Fruit fly (Drosophila melanogaster) whole organism, embryonic: ENCODE data around the gene ClC-a.

ENCODE experiments used
- ATbp ChIP-seq: fragments of 200-800 bp; sonication (Bioruptor generic); optimal IDR thresholded peaks from 2 replicates; lab custom pipeline; 2017; ENCODE audit warnings: missing biosample characterization, mild to moderate bottlenecking, missing genetic modification characterization, missing genetic modification reagents
- Bteb2 ChIP-seq: fragments of 200-800 bp; sonication (Bioruptor generic); optimal IDR thresholded peaks from 2 replicates; lab custom pipeline; 2016; ENCODE audit warnings: missing biosample characterization, missing genetic modification characterization
- CG10959 ChIP-seq: fragments of 200-800 bp; sonication (Bioruptor generic); IDR thresholded peaks from 2 replicates; pipeline ENCODE4 v1.3.6; 2022; ENCODE audit warnings: missing biosample characterization, missing genetic modification characterization
- CG11085 ChIP-seq: fragments of 200-800 bp; sonication (Bioruptor generic); IDR thresholded peaks from 2 replicates; pipeline ENCODE4 v1.3.6; 2022; ENCODE audit warnings: missing biosample characterization, missing genetic modification characterization
- CG11093 ChIP-seq: fragments of 200-800 bp; sonication (Bioruptor generic); IDR thresholded peaks from 3 replicates; pipeline ENCODE4 v1.3.6; 2022; ENCODE audit warnings: missing biosample characterization, missing genetic modification characterization
- CG12391 ChIP-seq: fragments of 200-800 bp; sonication (Bioruptor generic); optimal IDR thresholded peaks from 3 replicates; lab custom pipeline; 2018; ENCODE audit warnings: missing biosample characterization, mild to moderate bottlenecking, missing genetic modification characterization, moderate library complexity
- CG13894 ChIP-seq: fragments of 200-800 bp; sonication (Bioruptor generic); optimal IDR thresholded peaks from 3 replicates; lab custom pipeline; 2018; ENCODE audit warnings: missing biosample characterization, mild to moderate bottlenecking, missing genetic modification characterization, moderate library complexity
- CG15011 ChIP-seq: fragments of 200-800 bp; sonication (Bioruptor generic); optimal IDR thresholded peaks from 3 replicates; lab custom pipeline; 2018; ENCODE audit warnings: missing biosample characterization, mild to moderate bottlenecking, missing genetic modification characterization
- CG15514 ChIP-seq: fragments of 200-800 bp; sonication (Bioruptor generic); optimal IDR thresholded peaks from 3 replicates; lab custom pipeline; 2017; ENCODE audit warnings: missing biosample characterization, missing genetic modification characterization, mild to moderate bottlenecking, moderate library complexity, missing genetic modification reagents
- CG16813 ChIP-seq: fragments of 200-800 bp; sonication (Bioruptor generic); IDR thresholded peaks from 3 replicates; pipeline ENCODE4 v1.3.6; 2022; ENCODE audit warnings: missing biosample characterization, missing genetic modification characterization; ENCODE audit not compliant: partially characterized antibody
- CG17612 ChIP-seq: fragments of 200-800 bp; sonication (Bioruptor generic); IDR thresholded peaks from 2 replicates; pipeline ENCODE4 v1.3.6; 2022; ENCODE audit warnings: missing biosample characterization, missing genetic modification characterization
- CG17912 ChIP-seq: fragments of 200-800 bp; sonication (Bioruptor generic); optimal IDR thresholded peaks from 2 replicates; lab custom pipeline; 2018; ENCODE audit warnings: missing biosample characterization, mild to moderate bottlenecking, missing genetic modification characterization
- CG18764 ChIP-seq: fragments of 200-800 bp; sonication (Bioruptor generic); optimal IDR thresholded peaks from 3 replicates; lab custom pipeline; 2016; ENCODE audit warnings: missing biosample characterization, missing genetic modification characterization
- CG2889 ChIP-seq: fragments of 200-800 bp; sonication (Bioruptor generic); IDR thresholded peaks from 3 replicates; pipeline ENCODE4 v1.3.6; 2022; ENCODE audit warnings: missing biosample characterization, missing genetic modification characterization
- CG32767 ChIP-seq: fragments of 200-800 bp; sonication (Bioruptor generic); IDR thresholded peaks from 2 replicates; pipeline ENCODE4 v1.3.6; 2022; ENCODE audit warnings: missing biosample characterization, missing genetic modification characterization
- CG3281 ChIP-seq: fragments of 200-800 bp; sonication (Bioruptor generic); optimal IDR thresholded peaks from 3 replicates; lab custom pipeline; 2017; ENCODE audit warnings: missing biosample characterization, mild to moderate bottlenecking, missing genetic modification characterization
- CG5245 ChIP-seq: fragments of 200-800 bp; sonication (Bioruptor generic); optimal IDR thresholded peaks from 3 replicates; lab custom pipeline; 2016; ENCODE audit warnings: missing biosample characterization, missing genetic modification characterization
- CG6689 ChIP-seq: fragments of 200-800 bp; sonication (Bioruptor generic); IDR thresholded peaks from 2 replicates; pipeline ENCODE4 v1.3.6; 2022; ENCODE audit warnings: missing biosample characterization, missing genetic modification characterization
- CG8290 ChIP-seq, 3 experiments: fragments of 200-800 bp; sonication (Bioruptor generic); optimal IDR thresholded peaks; 2 replicates each; lab custom pipeline; 2016 to 2019; ENCODE audit warnings: missing biosample characterization in 3 of 3, missing genetic modification characterization in 3 of 3, mild to moderate bottlenecking in 2 of 3, moderate library complexity in 1 of 3
- CG9727 ChIP-seq: fragments of 200-800 bp; sonication (Bioruptor generic); optimal IDR thresholded peaks from 3 replicates; lab custom pipeline; 2017; ENCODE audit warnings: missing biosample characterization, mild to moderate bottlenecking, missing genetic modification characterization
- Deaf1 ChIP-seq: fragments of 200-800 bp; optimal IDR thresholded peaks from 3 replicates; lab custom pipeline; 2019; ENCODE audit warnings: missing biosample characterization, mild to moderate bottlenecking, missing genetic modification characterization, moderate library complexity
- HmgD ChIP-seq: fragments of 200-800 bp; sonication (Bioruptor generic); optimal IDR thresholded peaks from 3 replicates; lab custom pipeline; 2016; ENCODE audit warnings: missing biosample characterization, missing genetic modification characterization
- Med ChIP-seq: fragments of 200-800 bp; sonication (Bioruptor generic); peaks from one replicate; lab custom pipeline; 2016; ENCODE audit warnings: missing biosample characterization, missing genetic modification characterization, mild to moderate bottlenecking, inconsistent platforms, moderate library complexity
- Meics ChIP-seq: fragments of 200-800 bp; sonication (Bioruptor generic); optimal IDR thresholded peaks from 2 replicates; lab custom pipeline; 2017; ENCODE audit warnings: missing biosample characterization, mild to moderate bottlenecking, missing genetic modification characterization
- Neu2 ChIP-seq: fragments of 200-800 bp; sonication (Bioruptor generic); optimal IDR thresholded peaks from 3 replicates; lab custom pipeline; 2016; ENCODE audit warnings: missing biosample characterization, missing genetic modification characterization, borderline replicate concordance
- abd-A ChIP-seq: fragments of 200-800 bp; sonication (Bioruptor generic); optimal IDR thresholded peaks from 3 replicates; lab custom pipeline; 2019; ENCODE audit warnings: missing biosample characterization, mild to moderate bottlenecking, missing genetic modification characterization, moderate library complexity
- amos ChIP-seq: fragments of 200-800 bp; sonication (Bioruptor generic); IDR thresholded peaks from 2 replicates; pipeline ENCODE4 v1.3.6; 2022; ENCODE audit warnings: missing biosample characterization, missing genetic modification characterization; ENCODE audit not compliant: partially characterized antibody
- ap ChIP-seq: fragments of 200-800 bp; sonication (Bioruptor generic); IDR thresholded peaks from 2 replicates; pipeline ENCODE4 v1.3.6; 2022; ENCODE audit warnings: missing biosample characterization, missing genetic modification characterization
- crol ChIP-seq: fragments of 200-800 bp; sonication (Bioruptor generic); IDR thresholded peaks from 2 replicates; pipeline ENCODE4 v1.3.6; 2022; ENCODE audit warnings: missing biosample characterization, missing genetic modification characterization
- dati ChIP-seq: fragments of 200-800 bp; sonication (Bioruptor generic); IDR thresholded peaks from 2 replicates; pipeline ENCODE4 v1.3.6; 2022; ENCODE audit warnings: missing biosample characterization, missing genetic modification characterization
- dpn ChIP-seq, 2 experiments: fragments of 200-800 bp; sonication (Bioruptor generic); optimal IDR thresholded peaks; 3 replicates each; lab custom pipeline; 2016; ENCODE audit warnings: missing biosample characterization in 2 of 2, missing genetic modification characterization in 2 of 2
- ftz-f1 ChIP-seq: fragments of 200-800 bp; sonication (Bioruptor generic); optimal IDR thresholded peaks from 2 replicates; lab custom pipeline; 2016; ENCODE audit warnings: missing biosample characterization, missing genetic modification characterization
- gce ChIP-seq: fragments of 200-800 bp; sonication (Bioruptor generic); IDR thresholded peaks from 3 replicates; pipeline ENCODE4 v1.3.6; 2022; ENCODE audit warnings: missing biosample characterization, missing genetic modification characterization
- gro ChIP-seq: fragments of 200-800 bp; sonication (Bioruptor generic); optimal IDR thresholded peaks from 2 replicates; lab custom pipeline; 2016; ENCODE audit warnings: missing biosample characterization, missing genetic modification characterization
- gsb-n ChIP-seq: fragments of 200-800 bp; sonication (Bioruptor generic); optimal IDR thresholded peaks from 3 replicates; lab custom pipeline; 2018; ENCODE audit warnings: missing biosample characterization, mild to moderate bottlenecking, missing genetic modification characterization
- gt ChIP-seq: fragments of 200-800 bp; sonication (Bioruptor generic); IDR thresholded peaks from 2 replicates; pipeline ENCODE4 v1.3.6; 2022; ENCODE audit warnings: missing biosample characterization, missing genetic modification characterization
- h ChIP-seq: fragments of >200 bp; optimal IDR thresholded peaks from 2 replicates; lab custom pipeline; 2017
- lov ChIP-seq, 2 experiments: fragments of 200-800 bp in 1 of 2; fragments of >200 bp in 1 of 2; sonication (Bioruptor generic) in 1 of 2; IDR thresholded peaks in 1 of 2; optimal IDR thresholded peaks in 1 of 2; 2 replicates in 1 of 2; 3 replicates in 1 of 2; pipeline versions ENCODE4 v1.3.6 to Lab custom; 2017 to 2022; ENCODE audit warnings: missing biosample characterization in 1 of 2, missing genetic modification characterization in 1 of 2
- maf-S ChIP-seq: fragments of 200-800 bp; sonication (Bioruptor generic); optimal IDR thresholded peaks from 2 replicates; lab custom pipeline; 2016; ENCODE audit warnings: missing biosample characterization, missing genetic modification characterization
- org-1 ChIP-seq: fragments of 200-800 bp; sonication (Bioruptor generic); optimal IDR thresholded peaks from 2 replicates; lab custom pipeline; 2017; ENCODE audit warnings: missing biosample characterization, missing genetic modification characterization
- sens ChIP-seq: fragments of 200-800 bp; sonication (Bioruptor generic); peaks from one replicate; lab custom pipeline; 2016; ENCODE audit warnings: missing biosample characterization, missing genetic modification characterization
- sna ChIP-seq: fragments of 200-800 bp; sonication (Bioruptor generic); IDR thresholded peaks from 2 replicates; pipeline ENCODE4 v1.3.6; 2022; ENCODE audit warnings: missing biosample characterization, missing genetic modification characterization; ENCODE audit not compliant: partially characterized antibody
- stc ChIP-seq: fragments of 200-800 bp; sonication (Bioruptor generic); IDR thresholded peaks from 2 replicates; pipeline ENCODE4 v1.3.6; 2022; ENCODE audit warnings: missing biosample characterization, missing genetic modification characterization
- twi ChIP-seq: fragments of 200-800 bp; optimal IDR thresholded peaks from 2 replicates; lab custom pipeline; 2019; ENCODE audit warnings: missing biosample characterization, mild to moderate bottlenecking, missing genetic modification characterization, moderate library complexity

The ClC-a gene

DNA sequence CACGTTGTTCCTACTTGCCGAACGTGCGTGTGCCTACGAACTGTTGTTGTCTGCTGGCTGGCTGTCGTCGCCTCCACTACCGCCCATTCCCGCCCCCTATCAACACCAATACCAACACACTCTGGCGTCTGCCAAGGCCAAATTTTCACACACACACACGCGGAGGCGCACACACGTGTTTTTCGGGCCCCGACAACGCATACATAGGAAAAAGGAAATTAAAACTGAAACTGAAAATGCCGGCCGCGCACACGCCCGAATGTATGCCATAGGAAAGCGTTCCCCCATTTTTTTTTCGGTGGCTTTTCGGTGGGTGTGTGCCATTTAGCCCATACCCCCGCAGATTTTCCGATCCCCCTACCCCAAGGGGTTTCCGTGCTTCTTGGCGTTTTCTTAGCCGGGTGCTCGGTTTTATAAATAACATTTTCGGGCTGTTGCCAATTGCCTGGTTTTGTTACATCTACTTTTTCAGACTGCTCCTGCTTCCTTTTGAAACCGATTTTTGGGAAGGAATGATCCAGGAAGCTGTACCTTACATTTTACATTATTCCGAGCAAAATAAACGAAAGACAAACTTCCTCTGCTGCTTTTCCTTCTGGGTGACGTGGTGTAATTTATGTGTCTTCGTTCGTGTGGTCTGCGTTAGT is 40.7 kb downstream of the ClC-a start (continued):
- TF ChIP-seq CG8290 (GFP tag; optimal IDR thresholded peaks at IDR 0.05; lab: Kevin White, UChicago) (no peak), CG8290 (tag; optimal IDR thresholded peaks at IDR 0.05; lab: Kevin White, UChicago) (peak in 1 of 2 experiments; percentile 3), h (lab: Kevin White, UChicago) (no peak), twi (peak; percentile 35), CG2889 (no peak), CG15011 (GFP tag; lab: Kevin White, UChicago) (no peak), CG11093 (no peak), sna (GFP tag; lab: Robert Waterston, UW) (no peak), gro (GFP tag; lab: Kevin White, UChicago) (no peak), maf-S (GFP tag; lab: Kevin White, UChicago) (no peak), ATbp (GFP tag; lab: Kevin White, UChicago) (no peak), gce (GFP tag; lab: Robert Waterston, UW) (no peak), Deaf1 (tag; lab: Kevin White, UChicago) (peak; percentile 43)

DNA sequence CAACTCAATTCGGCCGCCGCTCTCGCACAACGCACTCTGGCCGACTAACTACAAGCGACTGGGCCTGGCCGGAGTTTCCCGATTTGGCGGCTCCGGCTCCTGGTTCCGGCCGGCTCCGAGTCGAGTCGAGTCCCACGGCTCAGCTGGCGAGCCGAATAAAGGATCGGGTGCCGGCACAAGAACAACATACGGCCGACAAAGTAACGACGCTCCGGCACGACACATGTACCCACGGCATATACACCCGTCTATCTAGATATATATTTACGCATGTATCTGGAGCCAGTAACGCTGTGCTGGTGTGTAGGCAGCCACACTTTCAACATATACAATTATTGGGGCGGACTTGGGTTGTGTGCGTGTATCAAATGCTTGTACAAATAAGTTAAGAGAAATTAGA is 41.5 kb downstream of the ClC-a start:
- TF ChIP-seq Med (GFP tag; lab: Kevin White, UChicago), result peak; percentile 62
- TF ChIP-seq Deaf1 (tag; lab: Kevin White, UChicago), result peak; percentile 57
- 0 out of 2 replicates have a peak, but pooled peaks have one; percentile 7 for TF ChIP-seq CG6689 (GFP tag; lab: Robert Waterston, UW)
- peak; percentile 42 for TF ChIP-seq CG13894 (tag; lab: Kevin White, UChicago)
- no peak for TF ChIP-seq dpn (GFP tag; optimal IDR thresholded peaks at IDR 0.05; lab: Kevin White, UChicago)
- 0 out of 2 replicates have a peak, but pooled peaks have one; percentile 25 for TF ChIP-seq CG32767 (GFP tag; lab: Robert Waterston, UW)
- peak; percentile 39 for TF ChIP-seq CG15514 (GFP tag; lab: Kevin White, UChicago)
- TF ChIP-seq CG16813 (GFP tag; lab: Robert Waterston, UW), result no peak

DNA sequence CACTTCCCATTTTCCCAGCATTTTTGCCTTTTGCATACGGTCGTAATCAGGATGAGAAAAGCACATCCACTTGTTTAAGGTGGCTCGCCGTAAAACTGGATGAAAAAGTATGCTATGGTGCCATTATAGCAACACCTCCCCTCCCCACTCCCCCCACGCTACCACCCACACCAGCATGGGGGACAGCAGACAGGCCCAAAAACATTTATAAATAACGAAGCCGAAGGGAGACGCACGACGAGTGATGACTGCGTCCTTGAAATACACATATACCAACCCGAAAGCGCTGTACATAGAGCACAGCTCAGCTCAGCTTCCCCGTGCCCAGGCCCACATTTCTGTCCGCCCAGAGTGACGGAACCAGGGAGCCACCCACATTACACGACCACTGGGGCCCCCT is 42.3 kb downstream of the ClC-a start:
- TF ChIP-seq gsb-n (tag; lab: Kevin White, UChicago) (no peak), CG13894 (tag; lab: Kevin White, UChicago) (peak; percentile 68), amos (GFP tag; lab: Robert Waterston, UW) (peak; percentile 23; the same call in 1 of the 2 replicates), crol (GFP tag; lab: Robert Waterston, UW) (peak; percentile 76), Deaf1 (tag; lab: Kevin White, UChicago) (peak; percentile 69), gt (GFP tag; lab: Robert Waterston, UW) (no peak), ftz-f1 (GFP tag; lab: Kevin White, UChicago) (peak; percentile 14), org-1 (GFP tag; lab: Kevin White, UChicago) (no peak), Meics (GFP tag; lab: Kevin White, UChicago) (no peak), stc (GFP tag; lab: Robert Waterston, UW) (no peak), Med (GFP tag; lab: Kevin White, UChicago) (peak; percentile 63), sens (peak; percentile 43), CG17912 (no peak), ap (GFP tag; lab: Robert Waterston, UW) (no peak), CG18764 (no peak), abd-A (tag; lab: Kevin White, UChicago) (peak; percentile 76)

DNA sequence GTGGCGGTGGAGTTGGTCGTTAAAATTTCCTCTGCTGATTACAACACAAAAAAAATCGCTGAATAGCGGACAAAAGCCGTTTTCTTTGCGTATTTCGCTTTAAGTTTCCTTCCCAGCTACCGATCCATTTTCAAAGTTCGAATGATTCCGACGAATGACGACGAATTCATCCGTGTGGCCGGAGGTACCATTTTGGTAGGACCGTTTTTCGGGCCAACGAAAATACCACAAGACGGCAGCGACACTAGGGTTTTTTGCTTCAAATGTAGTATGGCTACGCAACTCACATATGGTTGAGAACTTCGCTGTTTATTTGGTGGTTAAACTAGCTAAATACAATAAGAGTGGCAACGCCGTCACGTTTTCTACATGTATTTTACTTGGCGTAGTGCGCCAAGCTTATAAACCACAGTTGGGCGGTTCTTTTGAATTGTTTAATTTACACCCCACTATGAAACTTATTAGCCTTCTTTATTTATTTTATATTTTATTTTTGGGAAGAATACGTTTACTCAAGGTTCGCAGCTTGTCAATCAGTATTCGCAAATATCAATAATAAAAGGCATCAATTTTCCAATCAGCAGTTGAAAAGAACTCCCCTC is 48.6 kb downstream of the ClC-a start, which contains the start of gene Lk6:
Lk6 (minus strand) TSS at position 179 of the 602 bp plus-strand sequence.
- TF ChIP-seq CG3281 (GFP tag; lab: Kevin White, UChicago) (peak; percentile 72), HmgD (GFP tag; lab: Kevin White, UChicago) (peak; percentile 20), CG9727 (GFP tag; lab: Kevin White, UChicago) (peak; percentile 70), CG5245 (GFP tag; lab: Kevin White, UChicago) (no peak), CG6689 (GFP tag; lab: Robert Waterston, UW) (no peak), dati (GFP tag; lab: Robert Waterston, UW) (no peak), CG18764 (peak; percentile 38), CG12391 (peak; percentile 66), Bteb2 (peak; percentile 25), CG17612 (GFP tag; lab: Robert Waterston, UW) (no peak), CG10959 (GFP tag; lab: Robert Waterston, UW) (no peak), lov (optimal IDR thresholded peaks at IDR 0.05; lab: Kevin White, UChicago) (no peak), lov (GFP tag; IDR thresholded peaks at IDR 0.05; lab: Robert Waterston, UW) (no peak), CG11085 (GFP tag; lab: Robert Waterston, UW) (no peak), Neu2 (GFP tag; lab: Kevin White, UChicago) (no peak)
